Worm (Caenorhabditis elegans) whole organism, L2 larva: Measurements from ENCODE around the gene F52E1.9.

Experiments used
- F13H6.1 ChIP-seq: sonication (generic microtip); optimal IDR thresholded peaks from 2 replicates; lab custom pipeline; 2016; ENCODE audit warnings: missing genetic modification characterization, missing compliant biosample characterization
- ceh-82 ChIP-seq: fragments of 150-350 bp; optimal IDR thresholded peaks from 2 replicates; lab custom pipeline; 2014; ENCODE audit warnings: missing biosample characterization, missing genetic modification characterization
- lin-13 ChIP-seq: fragments of 150-350 bp; optimal IDR thresholded peaks from 2 replicates; lab custom pipeline; 2014; ENCODE audit warnings: missing biosample characterization, missing genetic modification reagents, missing genetic modification characterization
- nhr-11 ChIP-seq: fragments of 150-350 bp; optimal IDR thresholded peaks from 2 replicates; lab custom pipeline; 2014; ENCODE audit warnings: missing biosample characterization, missing genetic modification characterization
- ztf-4 ChIP-seq: fragments of 150-350 bp; optimal IDR thresholded peaks from 2 replicates; lab custom pipeline; 2014; ENCODE audit warnings: missing biosample characterization, missing genetic modification characterization

ce11 chrV:8434400-8434827 is 31.9 kb upstream of the F52E1.9 start:
- TF ChIP-seq lin-13 (GFP tag; lab: Kevin White, UChicago) (no peak), F13H6.1 (tag; lab: Kevin White, UChicago) (peak; percentile 36), ztf-4 (tag; lab: Kevin White, UChicago) (no peak), nhr-11 (tag; lab: Kevin White, UChicago) (no peak), ceh-82 (tag; lab: Kevin White, UChicago) (no peak)
